Fruit fly (Drosophila melanogaster) whole organism, embryonic: ENCODE results near the gene Lcch3.

Experiments
- CG18764 ChIP-seq: fragments of 200-800 bp; sonication (Bioruptor generic); optimal IDR thresholded peaks from 3 replicates; lab custom pipeline; 2016; ENCODE audit warnings: missing biosample characterization, missing genetic modification characterization
- CG34376 ChIP-seq: fragments of 200-800 bp; sonication (Bioruptor generic); optimal IDR thresholded peaks from 2 replicates; lab custom pipeline; 2018; ENCODE audit warnings: missing biosample characterization, mild to moderate bottlenecking, missing genetic modification characterization
- CG7987 ChIP-seq: fragments of 200-800 bp; sonication (Bioruptor generic); optimal IDR thresholded peaks from 2 replicates; lab custom pipeline; 2018; ENCODE audit warnings: missing biosample characterization, mild to moderate bottlenecking, missing genetic modification characterization, moderate library complexity
- CG8089 ChIP-seq: fragments of 200-800 bp; sonication (Bioruptor generic); optimal IDR thresholded peaks from 3 replicates; lab custom pipeline; 2016; ENCODE audit warnings: missing biosample characterization, missing genetic modification characterization
- Kr ChIP-seq: fragments of 200-800 bp; sonication (Bioruptor generic); optimal IDR thresholded peaks from 2 replicates; lab custom pipeline; 2017; ENCODE audit warnings: missing biosample characterization, mild to moderate bottlenecking, missing genetic modification characterization
- Ptx1 ChIP-seq: fragments of 200-800 bp; sonication (Bioruptor generic); IDR thresholded peaks from 2 replicates; pipeline ENCODE4 v1.3.6; 2022; ENCODE audit warnings: missing biosample characterization, missing genetic modification characterization
- Scr ChIP-seq: fragments of 200-800 bp; sonication (Bioruptor generic); IDR thresholded peaks from 2 replicates; pipeline ENCODE4 v1.3.6; 2022; ENCODE audit warnings: missing biosample characterization, missing genetic modification characterization; ENCODE audit not compliant: partially characterized antibody
- ewg ChIP-seq: fragments of 200-800 bp; sonication (Bioruptor generic); optimal IDR thresholded peaks from 3 replicates; lab custom pipeline; 2017; ENCODE audit warnings: mild to moderate bottlenecking, missing biosample characterization, missing genetic modification reagents, missing genetic modification characterization
- exex ChIP-seq: fragments of 200-800 bp; sonication (Bioruptor generic); optimal IDR thresholded peaks from 4 replicates; lab custom pipeline; 2018; ENCODE audit warnings: missing biosample characterization, mild to moderate bottlenecking, missing genetic modification characterization, moderate library complexity
- tio ChIP-seq: fragments of 200-800 bp; sonication (Bioruptor generic); optimal IDR thresholded peaks from 2 replicates; lab custom pipeline; 2017; ENCODE audit warnings: missing biosample characterization, missing genetic modification characterization, inconsistent platforms
- zf30C ChIP-seq: fragments of 200-800 bp; sonication (Bioruptor generic); optimal IDR thresholded peaks from 3 replicates; lab custom pipeline; 2018; ENCODE audit warnings: missing biosample characterization, mild to moderate bottlenecking, missing genetic modification characterization

DNA sequence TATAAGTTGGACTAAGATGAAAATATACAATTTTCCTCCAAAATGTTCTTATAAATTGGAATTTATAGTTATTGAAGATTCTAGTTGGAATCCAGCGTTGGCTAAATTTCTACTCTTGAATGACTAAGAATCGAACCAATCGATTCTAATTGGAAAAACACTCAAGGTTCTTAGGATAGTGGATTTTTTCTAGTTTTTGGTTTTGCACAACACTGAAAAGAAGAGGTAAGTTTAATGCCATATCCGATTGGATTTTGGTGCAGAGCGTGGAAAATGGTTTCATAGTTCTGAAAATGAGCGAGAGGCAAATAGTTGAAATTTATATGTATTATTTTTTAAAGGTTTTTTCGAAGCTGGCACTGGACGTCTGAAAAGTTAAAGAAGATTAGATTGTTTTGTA is 49.3 kb upstream of the Lcch3 start:
- TF ChIP-seq ewg (GFP tag; lab: Kevin White, UChicago), result no peak
- TF ChIP-seq CG18764 (GFP tag; lab: Kevin White, UChicago), result no peak
- TF ChIP-seq zf30C, result no peak
- TF ChIP-seq Ptx1 (GFP tag; lab: Robert Waterston, UW), result no peak
- no peak for TF ChIP-seq exex (tag; lab: Kevin White, UChicago)
- TF ChIP-seq CG7987, result no peak
- TF ChIP-seq CG8089 (GFP tag; lab: Kevin White, UChicago), result no peak
- no peak for TF ChIP-seq CG34376
- no peak for TF ChIP-seq tio (GFP tag; lab: Kevin White, UChicago)
- no peak for TF ChIP-seq Kr
- TF ChIP-seq Scr (GFP tag; lab: Robert Waterston, UW), result no peak
